Worm (Caenorhabditis elegans): ENCODE measurements around the gene T08D10.4.
"Not testable (repeated sequence)": the region's sequence is repeated elsewhere in the genome, so short reads cannot be mapped to it uniquely, and the experiment has no call there.

Gene T08D10.4

ce11 chrX:11962050-11962788, 9.1 kb upstream of the T08D10.4 start:
- TF ChIP-seq hmbx-1 (tag; optimal IDR thresholded peaks at IDR 0.05) (no peak), F13C5.2 (tag; optimal IDR thresholded peaks at IDR 0.05) (no peak), scrt-1 (GFP tag; IDR thresholded peaks at IDR 0.05) (no peak), hmg-4 (GFP tag; optimal IDR thresholded peaks at IDR 0.05) (no peak), tra-4 (tag; optimal IDR thresholded peaks at IDR 0.05) (no peak)

DNA sequence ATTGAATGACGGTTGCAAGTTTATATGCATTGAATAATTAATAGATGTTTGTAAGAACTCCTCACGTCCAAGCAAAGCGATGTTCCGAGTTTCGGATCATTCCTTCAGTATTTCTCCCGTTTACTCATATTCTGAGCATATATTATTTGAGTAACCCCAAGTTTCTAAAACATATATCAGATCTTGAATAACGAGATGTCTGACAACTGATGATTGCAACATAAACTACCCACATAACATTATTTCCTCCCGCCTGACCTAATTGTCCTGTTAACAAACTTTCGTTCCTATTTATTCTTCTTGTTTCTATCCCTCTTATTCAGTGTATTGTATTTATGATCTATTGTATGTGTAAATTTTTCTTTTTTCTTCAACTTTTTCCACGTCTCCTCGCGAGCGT, 8.0 kb upstream of the T08D10.4 start, which contains the start of gene C49F5.13:
Gene C49F5.13, plus strand, starts transcription at position 301 of the 400 bp plus-strand sequence.
- TF ChIP-seq hmg-4 (GFP tag; optimal IDR thresholded peaks at IDR 0.05); B0310.2 (tag; optimal IDR thresholded peaks at IDR 0.05); F13C5.2 (tag; optimal IDR thresholded peaks at IDR 0.05): not testable (repeated sequence)

DNA sequence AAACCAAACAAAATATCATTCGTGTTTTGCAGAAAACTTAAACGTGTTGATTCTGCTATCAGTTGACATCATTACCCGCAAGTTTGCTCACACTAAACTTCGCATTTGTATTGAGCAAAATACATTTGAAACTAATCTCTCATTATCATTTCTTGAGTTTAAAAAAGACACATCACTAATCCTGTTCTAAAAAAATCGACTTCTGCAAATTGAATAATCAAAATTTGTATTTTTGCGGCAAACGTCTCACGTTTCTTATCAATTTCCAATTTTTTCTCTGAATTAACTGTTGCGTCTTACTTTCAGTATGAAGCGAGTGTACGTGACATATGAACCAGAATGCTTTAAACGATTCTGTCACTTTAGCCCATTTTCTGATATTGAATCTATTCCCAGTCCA, 6.7 kb upstream of the T08D10.4 start, which contains the start of gene C49F5.8:
Gene C49F5.8, plus strand, starts transcription at position 301 of the 400 bp plus-strand sequence.
- TF ChIP-seq hmbx-1 (tag; optimal IDR thresholded peaks at IDR 0.05) (no peak), flt-1 (GFP tag; IDR thresholded peaks at IDR 0.05) (no peak), B0310.2 (tag; optimal IDR thresholded peaks at IDR 0.05) (no peak), ceh-36 (tag; optimal IDR thresholded peaks at IDR 0.05) (no peak), scrt-1 (GFP tag; IDR thresholded peaks at IDR 0.05) (no peak)

DNA sequence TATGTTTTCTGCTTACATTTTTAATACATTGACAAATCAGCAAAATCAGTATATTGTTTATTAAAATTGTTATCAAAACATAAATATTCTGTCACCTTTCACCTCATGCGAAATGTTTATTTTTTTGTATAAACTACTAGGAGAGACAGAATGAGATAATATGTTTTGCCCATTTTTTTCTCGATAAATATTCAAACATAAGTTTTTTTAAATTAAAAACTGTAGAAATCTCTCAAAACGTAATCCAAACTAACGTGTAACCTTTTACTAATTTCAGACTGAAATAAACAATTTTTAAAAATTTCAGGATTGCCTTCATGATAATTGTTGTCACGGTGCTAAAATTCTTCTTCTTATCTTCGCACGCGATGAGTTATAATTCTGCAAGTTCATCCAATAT, 4.1 kb upstream of the T08D10.4 start, which contains the start of gene T08D10.5:
Gene T08D10.5, plus strand, starts transcription at position 301 of the 400 bp plus-strand sequence.
- TF ChIP-seq ceh-36 (tag; optimal IDR thresholded peaks at IDR 0.05) (no peak), tbx-11 (GFP tag; IDR thresholded peaks at IDR 0.05) (no peak), hmg-4 (GFP tag; optimal IDR thresholded peaks at IDR 0.05) (no peak), sea-1 (GFP tag; conservative IDR thresholded peaks at IDR 0.05) (no peak), pes-1 (GFP tag; IDR thresholded peaks at IDR 0.05) (no peak), hmbx-1 (tag; optimal IDR thresholded peaks at IDR 0.05) (no peak), flt-1 (GFP tag; IDR thresholded peaks at IDR 0.05) (no peak), F13C5.2 (tag; optimal IDR thresholded peaks at IDR 0.05) (no peak), scrt-1 (GFP tag; IDR thresholded peaks at IDR 0.05) (no peak), ceh-13 (GFP tag; optimal IDR thresholded peaks at IDR 0.05) (no peak), aly-1 (tag; optimal IDR thresholded peaks at IDR 0.05) (no peak), tbx-37 (GFP tag; conservative IDR thresholded peaks at IDR 0.05) (no peak), ama-1 (optimal IDR thresholded peaks at IDR 0.05) (no peak), B0310.2 (tag; optimal IDR thresholded peaks at IDR 0.05) (no peak), tra-4 (tag; optimal IDR thresholded peaks at IDR 0.05) (no peak), ets-7 (tag; optimal IDR thresholded peaks at IDR 0.05) (no peak), hnd-1 (tag; optimal IDR thresholded peaks at IDR 0.05) (no peak)

DNA sequence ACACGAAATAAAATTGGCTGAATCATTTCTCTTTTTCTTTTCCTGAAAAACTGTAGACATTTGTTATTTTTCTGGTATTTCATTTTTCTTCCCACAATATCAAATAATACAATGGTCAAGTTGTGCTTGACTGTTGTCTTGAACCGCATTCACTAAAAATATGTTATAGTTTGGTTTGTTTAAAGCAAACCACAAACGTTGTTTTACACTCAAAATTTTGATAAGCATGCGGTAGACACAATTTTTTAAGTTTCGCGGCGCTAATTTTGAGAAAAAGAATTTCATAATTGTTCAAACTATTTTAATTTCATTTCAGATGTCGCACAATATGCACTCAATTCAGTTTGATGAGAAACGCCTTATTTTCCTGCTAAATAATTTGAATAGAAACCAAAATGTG, 2.0 kb upstream of the T08D10.4 start, which contains the start of gene T08D10.3:
Gene T08D10.3, plus strand, starts transcription at position 301 of the 400 bp plus-strand sequence.
- TF ChIP-seq hmbx-1 (tag; optimal IDR thresholded peaks at IDR 0.05) = no peak
- no peak for TF ChIP-seq sea-1 (GFP tag; conservative IDR thresholded peaks at IDR 0.05)
- TF ChIP-seq ceh-36 (tag; optimal IDR thresholded peaks at IDR 0.05) = no peak
- no peak for TF ChIP-seq aly-1 (tag; optimal IDR thresholded peaks at IDR 0.05)

- TF ChIP-seq scrt-1 (GFP tag; IDR thresholded peaks at IDR 0.05) = no peak
- no peak for TF ChIP-seq ceh-13 (GFP tag; optimal IDR thresholded peaks at IDR 0.05)
- no peak for TF ChIP-seq hnd-1 (tag; optimal IDR thresholded peaks at IDR 0.05)
- no peak for TF ChIP-seq hmbx-1 (tag; optimal IDR thresholded peaks at IDR 0.05)
- TF ChIP-seq tra-4 (tag; optimal IDR thresholded peaks at IDR 0.05) = no peak
- no peak for TF ChIP-seq pes-1 (GFP tag; IDR thresholded peaks at IDR 0.05)
- no peak for TF ChIP-seq B0310.2 (tag; optimal IDR thresholded peaks at IDR 0.05)
- TF ChIP-seq tbx-11 (GFP tag; IDR thresholded peaks at IDR 0.05) = no peak
- TF ChIP-seq hmg-4 (GFP tag; optimal IDR thresholded peaks at IDR 0.05) = no peak
- no peak for TF ChIP-seq sea-1 (GFP tag; conservative IDR thresholded peaks at IDR 0.05)
- no peak for TF ChIP-seq ets-7 (tag; optimal IDR thresholded peaks at IDR 0.05)
- TF ChIP-seq aly-1 (tag; optimal IDR thresholded peaks at IDR 0.05) = no peak
- TF ChIP-seq flt-1 (GFP tag; IDR thresholded peaks at IDR 0.05) = no peak
- no peak for TF ChIP-seq F13C5.2 (tag; optimal IDR thresholded peaks at IDR 0.05)
- TF ChIP-seq ama-1 (optimal IDR thresholded peaks at IDR 0.05) = no peak
- no peak for TF ChIP-seq ceh-36 (tag; optimal IDR thresholded peaks at IDR 0.05)
- no peak for TF ChIP-seq tbx-37 (GFP tag; conservative IDR thresholded peaks at IDR 0.05)
Measured at ce11 chrX:11952129-11952528, 1.0 kb downstream of the T08D10.4 start.

DNA sequence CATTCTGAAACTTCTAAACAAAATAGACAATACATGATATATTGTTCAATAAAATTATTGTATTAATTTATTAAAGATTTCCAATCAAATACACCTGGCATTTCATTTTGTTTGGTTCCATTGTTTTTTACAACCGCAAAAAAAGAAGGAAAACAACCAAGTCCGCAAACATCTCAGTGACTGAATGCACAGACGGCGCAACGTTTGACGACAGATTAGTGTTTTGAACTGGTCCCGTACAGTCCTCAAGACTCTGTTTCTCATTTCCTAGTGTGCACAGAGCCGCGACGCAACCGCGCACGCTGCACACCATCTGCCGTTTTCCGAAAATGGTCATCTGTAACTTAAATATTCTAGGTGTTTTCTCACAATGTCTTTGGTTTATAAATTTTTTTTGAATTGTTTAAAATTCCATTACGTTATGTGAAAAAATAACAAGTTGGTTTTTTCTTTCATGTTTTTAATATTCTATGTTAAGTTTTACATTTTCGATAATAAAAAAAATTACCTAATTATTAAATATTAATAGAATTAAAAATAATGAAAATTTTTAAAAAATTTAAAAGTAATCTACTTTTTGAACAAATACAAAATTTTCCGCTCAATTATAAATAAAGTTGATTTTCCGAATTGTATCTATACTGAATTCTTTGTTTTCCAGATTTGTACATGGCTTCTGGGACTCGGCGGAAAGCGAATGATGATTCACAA, 4.8 kb downstream of the T08D10.4 start, which contains the start of gene lsd-1:
Gene lsd-1, plus strand, starts transcription at position 661 of the 711 bp plus-strand sequence.
- TF ChIP-seq tbx-37 (GFP tag; conservative IDR thresholded peaks at IDR 0.05) = no peak
- peak; percentile 7 for TF ChIP-seq hmg-4 (GFP tag; optimal IDR thresholded peaks at IDR 0.05)
